Worm (Caenorhabditis elegans): ENCODE measurements around the gene K01A12.2.
"Not testable (repeated sequence)": the region's sequence is repeated elsewhere in the genome, so short reads cannot be mapped to it uniquely, and the experiment has no call there.

Gene K01A12.2

DNA sequence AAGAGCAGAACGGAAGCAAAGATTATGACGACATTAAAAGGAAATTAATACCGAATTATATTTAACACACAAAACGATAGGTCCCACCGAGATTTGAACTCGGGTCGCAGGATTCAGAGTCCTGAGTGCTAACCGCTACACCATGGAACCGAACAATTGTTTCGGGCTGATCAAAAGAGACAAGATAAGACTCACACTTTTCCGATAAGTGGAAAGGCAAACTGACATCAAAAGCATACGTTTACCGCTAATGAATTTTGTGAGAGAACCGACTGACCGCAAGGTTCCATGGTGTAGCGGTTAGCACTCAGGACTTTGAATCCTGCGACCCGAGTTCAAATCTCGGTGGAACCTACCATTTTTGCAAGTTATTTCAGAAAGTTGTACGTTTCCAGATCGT, 4.4 kb upstream of the K01A12.2 start:
- TF ChIP-seq mdl-1 (tag; optimal IDR thresholded peaks at IDR 0.05) (no peak), elt-3 (tag; optimal IDR thresholded peaks at IDR 0.05) (peak in 1 of 3 experiments; percentile 37), nfya-1 (tag; optimal IDR thresholded peaks at IDR 0.05; ENCODE audit: insufficient read depth) (peak; percentile 50), unc-39 (tag; optimal IDR thresholded peaks at IDR 0.05) (no peak), nhr-25 (tag; optimal IDR thresholded peaks at IDR 0.05) (peak; percentile 18), ztf-11 (tag; optimal IDR thresholded peaks at IDR 0.05) (no peak), nhr-77 (tag; optimal IDR thresholded peaks at IDR 0.05) (peak; percentile 39), pqm-1 (tag; optimal IDR thresholded peaks at IDR 0.05) (peak; percentile 44), elt-2 (tag; optimal IDR thresholded peaks at IDR 0.05) (peak; percentile 47), jun-1 (tag; optimal IDR thresholded peaks at IDR 0.05) (no peak), nhr-43 (tag; optimal IDR thresholded peaks at IDR 0.05; ENCODE audit: poor library complexity, severe bottlenecking) (peak; percentile 65)

DNA sequence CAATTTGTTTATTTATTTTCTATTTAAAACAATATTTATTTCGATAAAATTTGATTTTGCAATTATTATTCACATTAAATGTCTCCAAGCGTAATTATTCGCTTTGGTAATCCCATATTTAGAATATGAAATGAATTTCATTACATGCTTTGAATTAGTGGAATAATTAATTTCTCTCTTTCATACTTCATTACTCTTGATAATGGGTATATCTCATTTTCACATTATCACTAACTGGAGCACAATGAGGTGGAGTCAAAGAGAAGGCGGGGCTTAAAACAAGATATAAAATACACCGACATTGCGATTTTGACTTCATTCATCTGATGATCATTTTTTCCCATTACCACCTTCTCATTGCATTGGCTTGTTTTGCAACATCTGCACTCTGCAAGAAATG, 2.5 kb upstream of the K01A12.2 start, which contains the start of gene K01A12.4:
K01A12.4 (plus strand) TSS at position 301 of the 400 bp plus-strand sequence.
- TF ChIP-seq ztf-11, nhr-25, lin-15B (tag; optimal IDR thresholded peaks at IDR 0.05): not testable (repeated sequence)

DNA sequence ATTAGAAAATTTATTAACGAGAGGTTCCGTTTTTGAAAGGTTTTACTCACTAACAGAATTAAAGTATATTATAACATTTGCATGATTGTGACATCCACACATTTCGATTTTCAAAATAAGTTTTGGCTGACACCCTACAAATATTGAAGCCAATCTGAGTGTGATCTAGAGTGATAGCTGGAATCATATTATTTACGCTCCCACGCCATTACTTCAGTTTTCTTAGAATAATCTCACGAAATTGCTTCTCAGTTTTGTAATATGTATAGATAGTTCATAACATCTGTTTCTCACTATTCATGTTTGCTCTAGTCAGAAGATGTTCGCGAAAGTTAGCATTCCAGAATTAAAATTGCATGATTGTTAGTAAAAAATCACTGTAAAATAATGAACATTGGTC, 875 bp upstream of the K01A12.2 start:
- TF ChIP-seq nhr-28 (tag; optimal IDR thresholded peaks at IDR 0.05) (no peak), pqm-1 (tag; optimal IDR thresholded peaks at IDR 0.05) (no peak), ama-1 (optimal IDR thresholded peaks at IDR 0.05) (no peak), ceh-82 (tag; optimal IDR thresholded peaks at IDR 0.05) (no peak), daf-12 (tag; optimal IDR thresholded peaks at IDR 0.05) (no peak), jun-1 (tag; optimal IDR thresholded peaks at IDR 0.05) (no peak), pha-4 (tag; optimal IDR thresholded peaks at IDR 0.05) (no peak), mml-1 (tag; optimal IDR thresholded peaks at IDR 0.05) (no peak), nhr-11 (tag; optimal IDR thresholded peaks at IDR 0.05) (peak; percentile 63)

DNA sequence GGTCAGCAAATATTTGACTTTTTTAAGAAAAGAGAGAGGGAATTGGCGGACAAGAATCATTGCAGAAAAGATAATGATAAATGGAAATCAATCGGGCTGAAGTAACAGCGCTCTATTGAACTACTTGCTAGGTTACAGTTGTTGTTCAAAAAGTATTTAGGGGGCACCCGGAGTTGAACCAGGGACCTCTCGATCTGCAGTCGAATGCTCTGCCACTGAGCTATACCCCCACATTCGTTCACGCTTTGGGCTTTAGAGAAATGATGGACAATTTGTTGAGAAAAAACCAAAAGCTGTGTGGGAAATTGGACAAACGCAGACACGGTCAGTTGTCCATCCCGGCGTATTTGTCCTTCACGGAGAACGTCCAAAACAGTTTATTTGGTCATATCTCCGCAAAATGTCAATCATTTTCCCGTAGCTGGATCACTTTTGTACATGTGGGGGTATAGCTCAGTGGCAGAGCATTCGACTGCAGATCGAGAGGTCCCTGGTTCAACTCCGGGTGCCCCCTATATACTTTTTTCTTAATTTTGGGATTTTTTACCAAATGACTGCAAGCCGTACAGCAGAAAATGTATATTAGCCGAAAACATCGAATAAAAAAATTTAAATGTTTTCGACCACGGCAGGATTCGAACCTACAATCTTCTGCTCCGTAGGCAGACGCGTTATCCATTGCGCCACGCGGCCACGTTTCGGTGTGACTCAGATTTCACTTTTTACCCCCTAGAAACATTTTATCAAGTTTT, 10.9 kb downstream of the K01A12.2 start:
- TF ChIP-seq aly-2 (tag; optimal IDR thresholded peaks at IDR 0.05) (no peak), ceh-28 (tag; optimal IDR thresholded peaks at IDR 0.05) (peak; percentile 8), nhr-67 (tag; optimal IDR thresholded peaks at IDR 0.05) (no peak), jun-1 (tag; optimal IDR thresholded peaks at IDR 0.05) (no peak), lsy-12 (tag; optimal IDR thresholded peaks at IDR 0.05) (no peak), elt-2 (tag; optimal IDR thresholded peaks at IDR 0.05) (peak; percentile 21), nhr-25 (tag; optimal IDR thresholded peaks at IDR 0.05) (peak; percentile 46), ceh-9 (tag; optimal IDR thresholded peaks at IDR 0.05) (no peak), lin-39 (tag; optimal IDR thresholded peaks at IDR 0.05) (peak; percentile 47), mdl-1 (tag; optimal IDR thresholded peaks at IDR 0.05) (no peak), R02D3.7 (tag; optimal IDR thresholded peaks at IDR 0.05) (no peak), nhr-43 (tag; optimal IDR thresholded peaks at IDR 0.05; ENCODE audit: poor library complexity, severe bottlenecking) (peak; percentile 49), tbx-2 (tag; optimal IDR thresholded peaks at IDR 0.05) (peak; percentile 63), eor-1 (tag; optimal IDR thresholded peaks at IDR 0.05) (no peak), pha-4 (tag; optimal IDR thresholded peaks at IDR 0.05) (peak; percentile 20), skn-1 (tag; optimal IDR thresholded peaks at IDR 0.05) (no peak), nhr-12 (tag; optimal IDR thresholded peaks at IDR 0.05) (no peak), hmg-11 (tag; optimal IDR thresholded peaks at IDR 0.05) (peak; percentile 53), egl-27 (tag; optimal IDR thresholded peaks at IDR 0.05) (peak; percentile 50), egl-5 (tag; optimal IDR thresholded peaks at IDR 0.05) (no peak), daf-12 (tag; optimal IDR thresholded peaks at IDR 0.05) (no peak), nfya-1 (tag; optimal IDR thresholded peaks at IDR 0.05; ENCODE audit: insufficient read depth) (peak; percentile 40)

DNA sequence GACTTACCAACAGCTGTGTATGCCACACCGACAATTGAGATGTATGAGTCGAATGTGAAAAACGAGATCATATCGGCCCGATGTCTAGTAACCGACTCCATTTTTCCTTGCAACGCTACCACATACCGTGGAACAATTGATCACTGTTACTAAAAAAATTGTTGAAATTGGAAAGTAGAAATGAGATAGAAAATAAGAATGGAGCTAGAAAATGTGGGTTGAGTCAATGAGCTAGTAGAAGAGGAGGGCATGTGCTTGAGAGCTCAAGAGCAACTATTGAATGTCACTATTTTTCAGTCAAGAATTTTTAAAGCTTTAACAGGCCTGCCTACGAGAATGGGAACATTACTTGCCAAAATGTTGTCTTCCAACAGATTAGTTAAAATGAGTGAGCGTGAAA, 11.9 kb downstream of the K01A12.2 start, which contains the start of gene K01A12.3:
K01A12.3 (minus strand) TSS at position 101 of the 400 bp plus-strand sequence.
- TF ChIP-seq nhr-76 (tag; optimal IDR thresholded peaks at IDR 0.05) (no peak), unc-62 (GFP tag; optimal IDR thresholded peaks at IDR 0.05) (no peak), sea-2 (GFP tag; optimal IDR thresholded peaks at IDR 0.05) (no peak), skn-1 (tag; optimal IDR thresholded peaks at IDR 0.05) (no peak), nhr-67 (tag; optimal IDR thresholded peaks at IDR 0.05) (no peak)

Measured in whole organism, L3 larva.